Fruit fly (Drosophila melanogaster): ENCODE data around the gene CG42613.

- no peak for TF ChIP-seq Lpt (GFP tag; optimal IDR thresholded peaks at IDR 0.05)
- TF ChIP-seq Sox15 (GFP tag; optimal IDR thresholded peaks at IDR 0.05): no peak
- no peak for TF ChIP-seq Eip75B (GFP tag; optimal IDR thresholded peaks at IDR 0.05)
- no peak for TF ChIP-seq lz (GFP tag; optimal IDR thresholded peaks at IDR 0.05)
- TF ChIP-seq Sox14 (GFP tag; optimal IDR thresholded peaks at IDR 0.05): no peak
- no peak for TF ChIP-seq CG34406 (GFP tag; optimal IDR thresholded peaks at IDR 0.05)
- no peak for TF ChIP-seq CG16779 (tag; optimal IDR thresholded peaks at IDR 0.05)
Measured at dm6 chr3R:18949131-18949530, 20.1 kb downstream of the CG42613 start.
